Fruit fly (Drosophila melanogaster) whole organism, prepupa: Measurements from ENCODE around the gene esg.

Source experiments
- CG6276 ChIP-seq: fragments of 200-800 bp; sonication (Bioruptor generic); optimal IDR thresholded peaks from 2 replicates; lab custom pipeline; 2017; ENCODE audit warnings: missing biosample characterization, mild to moderate bottlenecking, missing genetic modification characterization
- CG6792 ChIP-seq: fragments of 200-800 bp; sonication (Bioruptor generic); optimal IDR thresholded peaks from 3 replicates; lab custom pipeline; 2016; ENCODE audit warnings: missing biosample characterization, missing genetic modification characterization
- CG6854 ChIP-seq: fragments of 200-800 bp; sonication (Bioruptor generic); optimal IDR thresholded peaks from 2 replicates; lab custom pipeline; 2017; ENCODE audit warnings: missing biosample characterization, mild to moderate bottlenecking, missing genetic modification characterization
- CG8319 ChIP-seq: fragments of 200-800 bp; sonication (Bioruptor generic); optimal IDR thresholded peaks from 3 replicates; lab custom pipeline; 2016; ENCODE audit warnings: missing biosample characterization, missing genetic modification characterization
- CG9139 ChIP-seq: fragments of 200-800 bp; sonication (Bioruptor generic); optimal IDR thresholded peaks from 3 replicates; lab custom pipeline; 2017; ENCODE audit warnings: missing biosample characterization, mild to moderate bottlenecking, missing genetic modification characterization
- Eip78C ChIP-seq: fragments of 200-800 bp; sonication (Bioruptor generic); peaks from one replicate; lab custom pipeline; 2016; ENCODE audit warnings: missing biosample characterization, missing genetic modification characterization
- Ets21C ChIP-seq: fragments of 200-800 bp; sonication (Bioruptor generic); optimal IDR thresholded peaks from 3 replicates; lab custom pipeline; 2016; ENCODE audit warnings: missing biosample characterization, missing genetic modification characterization
- Hr38 ChIP-seq: sonication (Bioruptor generic); optimal IDR thresholded peaks from 2 replicates; lab custom pipeline; 2016; ENCODE audit warnings: missing biosample characterization, missing genetic modification characterization
- Lpt ChIP-seq: fragments of 200-800 bp; sonication (Bioruptor generic); optimal IDR thresholded peaks from 3 replicates; lab custom pipeline; 2016; ENCODE audit warnings: missing biosample characterization, missing genetic modification characterization
- eg ChIP-seq: fragments of 200-800 bp; sonication (Bioruptor generic); IDR thresholded peaks from 3 replicates; pipeline ENCODE4 v1.3.6; 2022; ENCODE audit warnings: missing biosample characterization, missing genetic modification characterization
- fd85E ChIP-seq: fragments of 200-800 bp; sonication (Bioruptor generic); optimal IDR thresholded peaks from 3 replicates; lab custom pipeline; 2016; ENCODE audit warnings: missing biosample characterization, missing genetic modification characterization
- fkh ChIP-seq: fragments of 200-800 bp; sonication (Bioruptor generic); optimal IDR thresholded peaks from 3 replicates; lab custom pipeline; 2017; ENCODE audit warnings: missing biosample characterization, mild to moderate bottlenecking, missing genetic modification characterization, moderate library complexity
- spab ChIP-seq: fragments of 200-800 bp; sonication (Bioruptor generic); optimal IDR thresholded peaks from 2 replicates; lab custom pipeline; 2017; ENCODE audit warnings: missing biosample characterization, mild to moderate bottlenecking, missing genetic modification characterization, missing genetic modification reagents

- TF ChIP-seq CG8319 (GFP tag; lab: Kevin White, UChicago) (no peak), CG9139 (GFP tag; lab: Kevin White, UChicago) (no peak), Ets21C (no peak), CG6276 (GFP tag; lab: Kevin White, UChicago) (peak; percentile 21), spab (no peak), Hr38 (no peak), Lpt (GFP tag; lab: Kevin White, UChicago) (peak; percentile 25), Eip78C (GFP tag; lab: Kevin White, UChicago) (peak; percentile 24), eg (peak; percentile 57), fkh (GFP tag; lab: Kevin White, UChicago) (no peak), CG6854 (GFP tag; lab: Kevin White, UChicago) (no peak), fd85E (GFP tag; lab: Kevin White, UChicago) (no peak), CG6792 (no peak)
Measured at dm6 chr2L:15345295-15345694, 11.6 kb downstream of the esg start.
